Worm (Caenorhabditis elegans): ENCODE data around the gene rad-50.
A peak's percentile ranks its signal among the peaks of the same experiment; 100 is the strongest.

The rad-50 gene

DNA sequence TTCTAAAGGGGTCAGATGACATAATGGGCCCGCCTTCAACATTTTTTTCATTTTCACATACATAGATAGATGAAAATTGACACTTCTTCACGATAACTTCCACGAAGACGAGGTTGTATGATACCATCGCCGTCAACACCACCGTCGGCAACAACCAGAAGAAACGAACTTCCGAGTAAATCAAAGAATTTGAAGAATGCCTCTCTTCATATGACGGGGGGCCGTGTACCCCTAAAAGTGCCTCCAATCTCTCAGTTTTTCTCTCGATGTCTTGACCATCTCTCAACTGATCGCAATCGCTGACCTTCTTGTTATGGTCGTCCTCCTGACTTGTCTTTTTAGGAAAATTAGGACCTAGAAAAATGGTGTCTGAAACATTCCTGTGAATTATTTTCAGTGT lies 50.1 kb downstream of the rad-50 start:
- no peak for TF ChIP-seq dve-1 (tag; optimal IDR thresholded peaks at IDR 0.05; ENCODE audit: insufficient read depth)
- TF ChIP-seq lin-29 (GFP tag; IDR thresholded peaks at IDR 0.05), result no peak
- no peak for TF ChIP-seq madf-9 (GFP tag; conservative IDR thresholded peaks at IDR 0.05)
- TF ChIP-seq lim-7 (GFP tag; IDR thresholded peaks at IDR 0.05), result no peak
- no peak for TF ChIP-seq spr-3 (GFP tag; optimal IDR thresholded peaks at IDR 0.05)
- no peak for TF ChIP-seq daf-8 (GFP tag; IDR thresholded peaks at IDR 0.05)
- TF ChIP-seq saeg-2 (GFP tag; IDR thresholded peaks at IDR 0.05), result no peak
- TF ChIP-seq mes-2 (tag; optimal IDR thresholded peaks at IDR 0.05; ENCODE audit: poor library complexity, severe bottlenecking), result no peak
- no peak for TF ChIP-seq unc-62 (GFP tag; optimal IDR thresholded peaks at IDR 0.05 in 1 of 2)
- no peak for TF ChIP-seq unc-62 (tag; optimal IDR thresholded peaks at IDR 0.05)
- TF ChIP-seq fos-1 (tag; optimal IDR thresholded peaks at IDR 0.05), result no peak
- no peak for TF ChIP-seq pqm-1 (tag; optimal IDR thresholded peaks at IDR 0.05)
- no peak for TF ChIP-seq dmd-9 (GFP tag; IDR thresholded peaks at IDR 0.05)
- TF ChIP-seq mxl-3 (GFP tag; optimal IDR thresholded peaks at IDR 0.05), result no peak
- no peak for TF ChIP-seq mdt-29 (GFP tag; IDR thresholded peaks at IDR 0.05)
- TF ChIP-seq nhr-41 (GFP tag; IDR thresholded peaks at IDR 0.05), result no peak

DNA sequence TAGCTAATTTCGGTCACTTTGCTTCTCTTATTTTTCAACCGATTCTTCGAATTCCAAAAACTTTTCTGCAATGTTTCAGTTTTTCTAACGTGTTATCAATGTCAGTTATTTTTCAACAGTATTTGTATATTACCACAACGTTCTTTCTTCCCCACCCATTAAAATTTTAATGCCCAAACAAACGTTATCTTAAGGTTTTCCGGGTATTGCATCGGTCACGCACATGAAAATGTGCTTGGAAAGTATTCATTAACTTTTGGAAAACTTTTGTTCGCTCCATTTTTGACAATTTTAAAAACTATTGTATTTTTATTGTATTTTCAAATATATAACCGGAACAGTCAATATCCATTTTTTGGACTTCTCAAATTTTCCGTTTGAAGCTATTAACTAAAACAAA lies 50.7 kb downstream of the rad-50 start:
- TF ChIP-seq dmd-6 (GFP tag; IDR thresholded peaks at IDR 0.05) (0 out of 2 replicates have a peak, but pooled peaks have one; percentile 25), nhr-6 (tag; optimal IDR thresholded peaks at IDR 0.05) (no peak), nhr-28 (tag; optimal IDR thresholded peaks at IDR 0.05) (peak; percentile 29), daf-16 (GFP tag; optimal IDR thresholded peaks at IDR 0.05) (no peak), daf-16 (tag; optimal IDR thresholded peaks at IDR 0.05) (peak; percentile 43), nhr-77 (tag; optimal IDR thresholded peaks at IDR 0.05) (peak; percentile 18), Y105C5A.15 (GFP tag; IDR thresholded peaks at IDR 0.05) (no peak), dve-1 (tag; optimal IDR thresholded peaks at IDR 0.05; ENCODE audit: insufficient read depth) (peak; percentile 22), pqm-1 (tag; optimal IDR thresholded peaks at IDR 0.05) (peak; percentile 51)

DNA sequence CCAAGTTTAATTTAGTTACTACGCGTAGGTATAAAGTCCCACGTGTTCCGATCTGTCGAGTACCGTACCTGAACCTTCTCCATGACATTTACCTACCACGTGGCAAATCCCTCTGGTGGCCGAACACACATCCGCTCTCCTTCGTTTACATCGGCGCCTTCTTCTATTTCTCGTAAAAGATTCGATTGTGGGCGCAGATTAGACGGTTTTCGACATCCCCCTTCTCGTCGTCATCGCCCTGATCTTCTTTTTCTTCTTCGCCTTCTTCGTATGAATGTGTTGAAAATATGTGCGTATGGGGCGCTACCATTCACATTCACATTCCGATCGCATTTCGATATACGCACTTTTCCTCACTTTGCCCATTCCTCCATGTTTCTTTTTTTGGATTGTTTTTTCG lies 51.3 kb downstream of the rad-50 start:
- TF ChIP-seq aha-1 (tag), result no peak
- peak; percentile 47 for TF ChIP-seq hlh-30 (tag; optimal IDR thresholded peaks at IDR 0.05; ENCODE audit: insufficient read depth)
- TF ChIP-seq lin-1 (GFP tag; IDR thresholded peaks at IDR 0.05), result no peak
- no peak for TF ChIP-seq tra-1 (GFP tag; IDR thresholded peaks at IDR 0.05)
- peak; percentile 1 for TF ChIP-seq hlh-11 (tag; optimal IDR thresholded peaks at IDR 0.05)
- no peak for TF ChIP-seq lim-7 (GFP tag; IDR thresholded peaks at IDR 0.05)
- TF ChIP-seq madf-5 (GFP tag; IDR thresholded peaks at IDR 0.05), result no peak
- no peak for TF ChIP-seq dmd-6 (GFP tag; IDR thresholded peaks at IDR 0.05)
- TF ChIP-seq lin-13 (GFP tag; optimal IDR thresholded peaks at IDR 0.05), result no peak
- peak in 1 of 2 experiments; percentile 29 for TF ChIP-seq mdl-1 (tag; optimal IDR thresholded peaks at IDR 0.05)
- TF ChIP-seq php-3 (GFP tag; IDR thresholded peaks at IDR 0.05), result no peak
- TF ChIP-seq F44E2.7 (GFP tag; IDR thresholded peaks at IDR 0.05), result no peak
- peak; percentile 65 for TF ChIP-seq mxl-3 (GFP tag; optimal IDR thresholded peaks at IDR 0.05)
- TF ChIP-seq dmd-8 (GFP tag; IDR thresholded peaks at IDR 0.05), result no peak
- TF ChIP-seq ceh-20 (GFP tag; IDR thresholded peaks at IDR 0.05), result no peak

ce11 chrV:12298184-12298583 lies 52.7 kb downstream of the rad-50 start:
- TF ChIP-seq nhr-28 (tag; optimal IDR thresholded peaks at IDR 0.05) (peak; percentile 48), mep-1 (tag; optimal IDR thresholded peaks at IDR 0.05) (no peak), dmd-6 (GFP tag; IDR thresholded peaks at IDR 0.05) (peak; percentile 42; the same call in 1 of the 2 replicates), pqm-1 (tag; optimal IDR thresholded peaks at IDR 0.05) (peak; percentile 83), dmd-9 (GFP tag; IDR thresholded peaks at IDR 0.05) (no peak), unc-62 (GFP tag; optimal IDR thresholded peaks at IDR 0.05 in 1 of 2) (peak in 1 of 2 experiments; percentile 83), unc-62 (tag; optimal IDR thresholded peaks at IDR 0.05) (no peak), egl-43 (GFP tag; IDR thresholded peaks at IDR 0.05) (no peak), daf-8 (GFP tag; IDR thresholded peaks at IDR 0.05) (no peak), daf-16 (GFP tag; optimal IDR thresholded peaks at IDR 0.05) (no peak), daf-16 (tag; optimal IDR thresholded peaks at IDR 0.05) (peak; percentile 29), dve-1 (tag; optimal IDR thresholded peaks at IDR 0.05; ENCODE audit: insufficient read depth) (peak; percentile 40), aha-1 (tag) (peak; percentile 70), hlh-11 (tag; optimal IDR thresholded peaks at IDR 0.05) (peak; percentile 10)
